Worm (Caenorhabditis elegans) whole organism, early embryonic: ENCODE results near the gene W07E11.1.

Experiments used
- ama-1 ChIP-seq: fragments of 150-350 bp; optimal IDR thresholded peaks from 2 replicates; lab custom pipeline; 2014
- flt-1 ChIP-seq: fragments of 200-800 bp; sonication (Bioruptor generic); IDR thresholded peaks from 2 replicates; pipeline ENCODE4 v1.3.6; 2022; ENCODE audit warnings: missing genetic modification characterization, missing compliant biosample characterization

DNA sequence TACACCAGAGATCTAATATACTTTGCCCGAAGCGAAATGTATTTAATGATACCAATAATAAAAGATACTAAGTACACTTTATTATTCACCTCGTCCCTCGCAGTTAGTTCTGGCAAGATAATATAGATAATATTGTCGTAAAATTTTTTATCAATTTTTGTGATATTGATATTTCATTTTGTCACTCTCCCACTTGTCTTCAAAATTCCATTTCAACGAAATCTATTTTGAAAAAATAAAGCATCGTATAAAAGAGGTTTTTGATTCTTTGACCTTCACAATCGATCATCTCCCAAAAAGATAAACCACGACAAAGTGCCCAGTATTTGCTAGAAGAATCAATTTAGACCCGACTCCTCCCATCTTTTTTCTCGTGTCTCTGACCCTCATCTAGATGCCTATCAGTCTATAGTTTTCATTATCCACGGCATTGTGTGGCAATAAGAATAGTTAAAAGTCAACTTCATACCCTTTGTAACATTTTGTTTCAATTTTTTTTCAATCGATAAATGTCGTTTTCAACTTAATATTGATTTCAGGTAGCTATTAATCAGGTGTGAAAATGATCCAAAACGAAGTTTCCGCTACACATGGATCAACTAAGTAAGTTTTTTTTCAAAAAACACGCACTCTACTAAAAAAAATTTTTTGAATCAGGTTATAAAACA lies 30.5 kb upstream of the W07E11.1 start, which contains the start of gene cbs-1:
- TF ChIP-seq ama-1 (lab: Kevin White, UChicago) (no peak), flt-1 (no peak)
